Worm (Caenorhabditis elegans) whole organism, L4 larva: ENCODE measurements around the gene ZK816.3.

Experiments used
- F44E2.7 ChIP-seq: fragments of 200-800 bp; sonication (Bioruptor generic); IDR thresholded peaks from 2 replicates; pipeline ENCODE4 v2.1.2; 2022; ENCODE audit warnings: missing genetic modification characterization, missing compliant biosample characterization
- T26A8.4 ChIP-seq: fragments of 200-800 bp; sonication (Bioruptor generic); IDR thresholded peaks from 2 replicates; pipeline ENCODE4 v1.3.6; 2022; ENCODE audit warnings: missing genetic modification characterization, missing compliant biosample characterization
- Y105C5A.15 ChIP-seq: fragments of 200-800 bp; sonication (Bioruptor generic); IDR thresholded peaks from 2 replicates; pipeline ENCODE4 v1.3.6; 2022; ENCODE audit warnings: missing genetic modification characterization, missing compliant biosample characterization
- Y48G9A.11 ChIP-seq: fragments of 200-800 bp; sonication (Bioruptor generic); IDR thresholded peaks from 2 replicates; pipeline ENCODE4 v1.3.6; 2022; ENCODE audit warnings: missing genetic modification reagents, missing genetic modification characterization, missing compliant biosample characterization
- ZK546.5 ChIP-seq, 2 experiments: sonication (generic microtip); optimal IDR thresholded peaks; 2 replicates each; lab custom pipeline; 2017; ENCODE audit warnings: missing biosample characterization in 2 of 2, missing genetic modification characterization in 2 of 2
- aha-1 ChIP-seq: fragments of 150-350 bp; peaks from one replicate; lab custom pipeline; 2014; ENCODE audit warnings: missing biosample characterization, missing genetic modification characterization
- attf-4 ChIP-seq: sonication (generic microtip); optimal IDR thresholded peaks from 3 replicates; lab custom pipeline; 2017; ENCODE audit warnings: missing biosample characterization, missing genetic modification characterization
- ceh-32 ChIP-seq: sonication (generic microtip); optimal IDR thresholded peaks from 2 replicates; lab custom pipeline; 2016; ENCODE audit warnings: mild to moderate bottlenecking, missing genetic modification characterization, missing compliant biosample characterization; ENCODE audit not compliant: poor library complexity
- ctbp-1 ChIP-seq: fragments of 200-800 bp; sonication (Bioruptor generic); IDR thresholded peaks from 2 replicates; pipeline ENCODE4 v1.3.6; 2022; ENCODE audit warnings: missing genetic modification reagents, missing genetic modification characterization, missing compliant biosample characterization
- daf-16 ChIP-seq, 3 experiments: sonication (generic microtip); optimal IDR thresholded peaks; 2 replicates each; lab custom pipeline; 2016 to 2017; ENCODE audit warnings: missing genetic modification characterization in 3 of 3, missing genetic modification reagents in 3 of 3, mild to moderate bottlenecking in 2 of 3, missing compliant biosample characterization in 2 of 3, missing biosample characterization in 1 of 3, moderate library complexity in 1 of 3
- daf-8 ChIP-seq: fragments of 200-800 bp; sonication (Bioruptor generic); IDR thresholded peaks from 2 replicates; pipeline ENCODE4 v1.3.6; 2022; ENCODE audit warnings: missing genetic modification characterization, missing compliant biosample characterization
- dmd-6 ChIP-seq: fragments of 200-800 bp; sonication (Bioruptor generic); IDR thresholded peaks from 2 replicates; pipeline ENCODE4 v1.3.6; 2022; ENCODE audit warnings: missing genetic modification reagents, missing genetic modification characterization, missing compliant biosample characterization
- dmd-8 ChIP-seq: fragments of 200-800 bp; sonication (Bioruptor generic); IDR thresholded peaks from 2 replicates; pipeline ENCODE4 v1.3.6; 2022; ENCODE audit warnings: missing genetic modification characterization, missing compliant biosample characterization
- dmd-9 ChIP-seq: fragments of 200-800 bp; sonication (Bioruptor generic); IDR thresholded peaks from 2 replicates; pipeline ENCODE4 v1.3.6; 2022; ENCODE audit warnings: missing genetic modification reagents, missing genetic modification characterization, missing compliant biosample characterization
- dve-1 ChIP-seq: sonication (generic microtip); optimal IDR thresholded peaks from 2 replicates; lab custom pipeline; 2017; ENCODE audit warnings: antibody characterized with exemption, mild to moderate bottlenecking, missing genetic modification characterization, missing compliant biosample characterization; ENCODE audit not compliant: insufficient read depth
- egl-27 ChIP-seq: sonication (generic microtip); optimal IDR thresholded peaks from 3 replicates; lab custom pipeline; 2017; ENCODE audit warnings: missing biosample characterization, missing genetic modification reagents, missing genetic modification characterization
- fkh-10 ChIP-seq: fragments of 150-350 bp; optimal IDR thresholded peaks from 2 replicates; lab custom pipeline; 2014; ENCODE audit warnings: missing biosample characterization, missing genetic modification reagents, missing genetic modification characterization
- fos-1 ChIP-seq: fragments of 150-350 bp; optimal IDR thresholded peaks from 2 replicates; lab custom pipeline; 2014; ENCODE audit warnings: missing biosample characterization, missing genetic modification characterization
- lin-29 ChIP-seq: fragments of 200-800 bp; sonication (Bioruptor generic); IDR thresholded peaks from 2 replicates; pipeline ENCODE4 v1.3.6; 2022; ENCODE audit warnings: missing genetic modification reagents, missing genetic modification characterization, missing compliant biosample characterization
- nhr-102 ChIP-seq: sonication (generic microtip); optimal IDR thresholded peaks from 2 replicates; lab custom pipeline; 2016; ENCODE audit warnings: mild to moderate bottlenecking, missing genetic modification characterization, moderate library complexity, missing compliant biosample characterization
- nhr-48 ChIP-seq: sonication (generic microtip); optimal IDR thresholded peaks from 2 replicates; lab custom pipeline; 2016; ENCODE audit warnings: mild to moderate bottlenecking, missing genetic modification characterization, missing compliant biosample characterization
- nhr-6 ChIP-seq: fragments of 150-350 bp; optimal IDR thresholded peaks from 2 replicates; lab custom pipeline; 2014; ENCODE audit warnings: missing biosample characterization, missing genetic modification characterization
- php-3 ChIP-seq: fragments of 200-800 bp; sonication (Bioruptor generic); IDR thresholded peaks from 2 replicates; pipeline ENCODE4 v1.3.6; 2022; ENCODE audit warnings: missing genetic modification reagents, missing genetic modification characterization, missing compliant biosample characterization
- saeg-2 ChIP-seq: fragments of 200-800 bp; sonication (Bioruptor generic); IDR thresholded peaks from 2 replicates; pipeline ENCODE4 v1.3.6; 2022; ENCODE audit warnings: missing genetic modification reagents, missing genetic modification characterization, missing compliant biosample characterization
- sdz-12 ChIP-seq: fragments of 200-800 bp; sonication (Bioruptor generic); optimal IDR thresholded peaks from 2 replicates; lab custom pipeline; 2018; ENCODE audit warnings: mild to moderate bottlenecking, missing genetic modification characterization, missing compliant biosample characterization
- set-16 ChIP-seq: fragments of 200-800 bp; sonication (Bioruptor generic); IDR thresholded peaks from 2 replicates; pipeline ENCODE4 v1.3.6; 2022; ENCODE audit warnings: missing genetic modification reagents, missing genetic modification characterization, missing compliant biosample characterization
- snpc-1.2 ChIP-seq: fragments of 200-800 bp; sonication (Bioruptor generic); IDR thresholded peaks from 2 replicates; pipeline ENCODE4 v1.3.6; 2022; ENCODE audit warnings: missing genetic modification reagents, missing genetic modification characterization, missing compliant biosample characterization
- spr-3 ChIP-seq: fragments of 200-800 bp; sonication (Bioruptor generic); optimal IDR thresholded peaks from 2 replicates; lab custom pipeline; 2018; ENCODE audit warnings: mild to moderate bottlenecking, missing genetic modification characterization, missing compliant biosample characterization
- tag-97 ChIP-seq: fragments of 200-800 bp; sonication (Bioruptor generic); IDR thresholded peaks from 2 replicates; pipeline ENCODE4 v1.3.6; 2022; ENCODE audit warnings: missing genetic modification characterization, missing compliant biosample characterization
- unc-130 ChIP-seq: sonication (generic microtip); optimal IDR thresholded peaks from 2 replicates; lab custom pipeline; 2016; ENCODE audit warnings: missing genetic modification reagents, missing genetic modification characterization, missing compliant biosample characterization
- zag-1 ChIP-seq: fragments of 150-350 bp; optimal IDR thresholded peaks from 2 replicates; lab custom pipeline; 2014; ENCODE audit warnings: missing biosample characterization, missing genetic modification characterization
- zip-11 ChIP-seq: fragments of 200-800 bp; sonication (Bioruptor generic); IDR thresholded peaks from 2 replicates; pipeline ENCODE4 v1.3.6; 2022; ENCODE audit warnings: missing genetic modification characterization, missing compliant biosample characterization

The ZK816.3 gene

DNA sequence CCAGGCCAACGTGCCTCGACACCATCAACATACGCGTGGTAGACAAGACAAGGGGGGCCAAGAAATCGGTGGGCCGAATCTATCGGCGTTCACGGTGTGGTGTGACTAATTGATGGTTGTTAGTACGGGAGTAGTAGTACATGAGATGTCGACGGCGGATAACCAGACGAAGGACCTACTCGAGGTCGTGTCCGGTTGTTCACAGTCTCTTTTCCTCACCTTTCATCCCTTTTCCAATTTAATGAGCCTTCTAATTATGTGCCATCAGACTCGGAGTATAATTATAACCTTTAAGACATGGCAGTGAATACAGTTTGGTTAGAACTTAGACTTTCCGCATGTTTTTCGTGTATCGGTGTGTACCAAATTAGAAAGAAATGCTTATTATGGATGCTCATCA is 37.5 kb upstream of the ZK816.3 start:
- TF ChIP-seq nhr-6 (tag; lab: Kevin White, UChicago) (no peak), zag-1 (no peak), ZK546.5 (tag; optimal IDR thresholded peaks at IDR 0.05; lab: Kevin White, UChicago) (no peak), ceh-32 (tag; lab: Kevin White, UChicago) (no peak), nhr-102 (no peak), attf-4 (tag; lab: Kevin White, UChicago) (no peak), daf-8 (GFP tag; lab: Robert Waterston, UW) (no peak), tag-97 (no peak), zip-11 (no peak)

DNA sequence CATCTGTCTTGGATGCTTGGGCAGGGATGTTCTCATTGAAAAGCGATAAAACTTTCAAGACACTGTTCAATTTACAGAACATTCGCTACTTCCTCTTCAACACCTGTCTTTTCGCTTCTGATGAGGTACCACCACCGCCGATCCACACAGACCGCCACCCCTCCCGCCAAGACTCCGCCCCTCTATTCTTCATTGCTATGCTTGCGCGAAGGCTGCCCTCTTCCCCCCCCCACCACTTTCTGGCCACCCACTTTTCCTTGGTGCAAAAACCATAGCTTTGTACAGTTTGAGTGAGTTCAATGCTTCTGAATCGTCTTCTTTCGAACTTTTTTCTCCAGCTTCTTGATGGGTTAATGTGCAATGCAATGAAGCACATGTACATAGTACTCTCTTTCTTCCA is 34.3 kb upstream of the ZK816.3 start:
- no peak for TF ChIP-seq dve-1 (tag; lab: Kevin White, UChicago)
- peak; percentile 67 for TF ChIP-seq set-16 (GFP tag; lab: Robert Waterston, UW)

DNA sequence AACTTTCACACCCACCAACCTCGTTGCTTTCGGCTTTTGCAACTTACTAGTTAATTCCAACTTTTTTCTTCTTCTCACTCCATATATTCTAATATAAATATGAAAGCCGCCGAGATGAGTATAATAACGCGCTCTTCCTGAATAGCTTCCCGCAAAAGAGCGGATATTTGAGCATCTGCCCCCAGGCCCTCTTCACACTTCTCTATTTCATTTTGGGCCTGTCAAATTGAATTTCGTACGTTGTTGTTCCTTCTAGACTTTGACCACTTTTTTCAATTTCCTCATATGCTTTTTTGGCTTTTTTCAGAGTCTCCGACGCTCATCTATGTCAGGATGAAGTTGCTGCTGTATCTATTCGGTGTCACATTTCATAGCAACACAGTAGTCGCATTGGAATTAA is 33.2 kb upstream of the ZK816.3 start, which contains the start of gene ddr-2:
Gene ddr-2, plus strand, starts transcription at position 301 of the 400 bp plus-strand sequence.
- TF ChIP-seq spr-3: no peak
- no peak for TF ChIP-seq F44E2.7

- TF ChIP-seq dve-1 (tag; lab: Kevin White, UChicago) (no peak), lin-29 (GFP tag; lab: Robert Waterston, UW) (no peak), fos-1 (tag; lab: Kevin White, UChicago) (no peak), daf-16 (GFP tag; optimal IDR thresholded peaks at IDR 0.05; lab: Kevin White, UChicago) (peak in 1 of 2 experiments; percentile 63), daf-16 (tag; optimal IDR thresholded peaks at IDR 0.05; lab: Kevin White, UChicago) (no peak), dmd-8 (GFP tag; lab: Robert Waterston, UW) (no peak), Y48G9A.11 (no peak), dmd-9 (GFP tag; lab: Robert Waterston, UW) (no peak), unc-130 (no peak), snpc-1.2 (GFP tag; lab: Robert Waterston, UW) (no peak)
These were observed 32.1 kb upstream of the ZK816.3 start for ce11 chrX:3315891-3316657.

DNA sequence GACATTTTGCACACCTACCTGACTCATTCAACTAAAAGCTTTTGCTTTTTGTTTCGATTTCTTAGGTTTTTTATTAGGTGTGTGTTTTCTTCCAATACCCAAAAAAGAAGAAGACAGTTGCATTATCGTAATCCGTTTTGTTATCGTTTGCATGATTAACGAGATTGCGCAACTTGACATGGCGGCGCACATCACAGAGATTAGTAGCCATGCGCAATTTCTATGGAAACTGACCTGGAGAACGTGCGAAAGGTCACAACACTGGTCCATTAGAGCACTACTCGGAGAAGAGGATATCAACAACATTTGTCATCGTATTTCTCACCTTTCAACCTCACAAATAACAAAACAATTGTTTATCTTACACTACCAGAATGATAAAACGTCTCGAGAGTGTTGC is 31.4 kb upstream of the ZK816.3 start:
- TF ChIP-seq aha-1: peak; percentile 43
- TF ChIP-seq sdz-12: no peak

DNA sequence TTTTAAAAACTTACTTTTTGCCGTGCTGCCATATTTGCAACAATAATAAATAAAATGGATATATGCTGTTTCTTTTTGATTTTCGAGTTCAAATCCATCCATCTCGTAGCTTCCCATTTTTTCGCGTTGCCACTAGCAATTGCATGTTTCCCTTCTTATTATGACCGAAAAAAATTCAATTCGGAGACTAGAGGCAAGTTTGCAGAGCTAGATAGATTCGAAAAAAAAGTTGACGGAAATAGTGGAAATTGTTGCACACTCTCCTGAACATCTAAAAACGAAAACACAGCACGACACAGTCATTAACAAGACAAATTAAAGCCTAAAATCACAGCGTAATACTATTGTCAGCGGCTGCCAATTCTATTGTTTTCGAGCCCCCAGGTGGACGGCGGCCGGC is 22.0 kb upstream of the ZK816.3 start, which contains the start of gene F11D5.6:
Gene F11D5.6, minus strand, starts transcription at position 101 of the 400 bp plus-strand sequence.
- no peak for TF ChIP-seq tag-97
- no peak for TF ChIP-seq fkh-10 (GFP tag; lab: Kevin White, UChicago)
- no peak for TF ChIP-seq dmd-6 (GFP tag; lab: Robert Waterston, UW)
- no peak for TF ChIP-seq egl-27 (tag; lab: Kevin White, UChicago)
- TF ChIP-seq Y105C5A.15: no peak
- no peak for TF ChIP-seq ctbp-1 (GFP tag; lab: Robert Waterston, UW)
- TF ChIP-seq php-3 (GFP tag; lab: Robert Waterston, UW): no peak
- no peak for TF ChIP-seq nhr-48 (tag; lab: Kevin White, UChicago)
- TF ChIP-seq T26A8.4 (GFP tag; lab: Robert Waterston, UW): no peak
- TF ChIP-seq saeg-2 (GFP tag; lab: Robert Waterston, UW): no peak
- TF ChIP-seq, all 104 proteins: peak for 0
